Worm (Caenorhabditis elegans): Measurements from ENCODE around the gene F59C12.4.

ce11 chrX:16644889-16645288 is 42.5 kb upstream of the F59C12.4 start:
- TF ChIP-seq ceh-34 (tag; optimal IDR thresholded peaks at IDR 0.05): no peak
- TF ChIP-seq fkh-10 (GFP tag; optimal IDR thresholded peaks at IDR 0.05): no peak
- TF ChIP-seq ama-1 (optimal IDR thresholded peaks at IDR 0.05): no peak
- TF ChIP-seq ztf-16 (tag; optimal IDR thresholded peaks at IDR 0.05): no peak
- TF ChIP-seq hlh-30 (tag; optimal IDR thresholded peaks at IDR 0.05; ENCODE audit: insufficient read depth): no peak
- no peak for TF ChIP-seq ets-4 (tag; optimal IDR thresholded peaks at IDR 0.05)
- no peak for TF ChIP-seq ceh-14 (tag; optimal IDR thresholded peaks at IDR 0.05)
- no peak for TF ChIP-seq F13H6.1 (tag; optimal IDR thresholded peaks at IDR 0.05)
- no peak for TF ChIP-seq ceh-2 (tag; optimal IDR thresholded peaks at IDR 0.05)
- no peak for TF ChIP-seq ceh-24 (tag; optimal IDR thresholded peaks at IDR 0.05)
